Fruit fly (Drosophila melanogaster): ENCODE measurements around the gene CG3168.
A peak's percentile ranks its signal among the peaks of the same experiment; 100 is the strongest.

The CG3168 gene

dm6 chrX:6673637-6674487 is 65.9 kb downstream of the CG3168 start, which contains the start of the genes CG3198 and Mcm6 (continued):
- TF ChIP-seq CG6689 (GFP tag; IDR thresholded peaks at IDR 0.05), result 0 out of 2 replicates have a peak, but pooled peaks have one; percentile 16
- TF ChIP-seq CG6791 (GFP tag; IDR thresholded peaks at IDR 0.05; ENCODE audit: partially characterized antibody), result peak; percentile 61; the same call in 2 of the 3 replicates
- peak; percentile 32; the same call in 1 of the 2 replicates for TF ChIP-seq CG42726 (GFP tag; IDR thresholded peaks at IDR 0.05; ENCODE audit: partially characterized antibody)
- peak; percentile 29; the same call in 1 of the 2 replicates for TF ChIP-seq CG2129 (GFP tag; IDR thresholded peaks at IDR 0.05; ENCODE audit: partially characterized antibody)
- peak; percentile 71 for TF ChIP-seq unc-4 (GFP tag; IDR thresholded peaks at IDR 0.05; ENCODE audit: partially characterized antibody)
- peak; percentile 76 for TF ChIP-seq amos (GFP tag; IDR thresholded peaks at IDR 0.05; ENCODE audit: partially characterized antibody)
- TF ChIP-seq crp (GFP tag; optimal IDR thresholded peaks at IDR 0.05), result peak in 1 of 2 experiments; percentile 28
- peak; percentile 48 for TF ChIP-seq onecut (GFP tag; IDR thresholded peaks at IDR 0.05)
- no peak for TF ChIP-seq pros (GFP tag; optimal IDR thresholded peaks at IDR 0.05)
- 0 out of 3 replicates have a peak, but pooled peaks have one; percentile 39 for TF ChIP-seq CG14860 (GFP tag; IDR thresholded peaks at IDR 0.05; ENCODE audit: partially characterized antibody)
- TF ChIP-seq trem (tag; optimal IDR thresholded peaks at IDR 0.05), result peak; percentile 29
- TF ChIP-seq chif (GFP tag; optimal IDR thresholded peaks at IDR 0.05), result no peak
- peak; percentile 34 for TF ChIP-seq YL-1 (GFP tag; optimal IDR thresholded peaks at IDR 0.05)
- TF ChIP-seq CG30403 (GFP tag; optimal IDR thresholded peaks at IDR 0.05), result peak; percentile 11
- no peak for TF ChIP-seq PHDP (tag; optimal IDR thresholded peaks at IDR 0.05)
- TF ChIP-seq Doc3 (GFP tag; IDR thresholded peaks at IDR 0.05; ENCODE audit: partially characterized antibody), result peak; percentile 59
- peak; percentile 67 for TF ChIP-seq CG14710 (tag; optimal IDR thresholded peaks at IDR 0.05)
- peak; percentile 46 for TF ChIP-seq gfzf (GFP tag; optimal IDR thresholded peaks at IDR 0.05)
- peak; percentile 7 for TF ChIP-seq sug (tag; optimal IDR thresholded peaks at IDR 0.05)
- peak; percentile 61 for TF ChIP-seq bbx (GFP tag; IDR thresholded peaks at IDR 0.05; ENCODE audit: partially characterized antibody)
- TF ChIP-seq stwl (tag; optimal IDR thresholded peaks at IDR 0.05), result peak; percentile 37
- TF ChIP-seq gt (GFP tag; IDR thresholded peaks at IDR 0.05), result no peak
- peak; percentile 54; the same call in 1 of the 3 replicates for TF ChIP-seq CG7963 (GFP tag; IDR thresholded peaks at IDR 0.05; ENCODE audit: partially characterized antibody)
- peak; percentile 3 for TF ChIP-seq CG18262 (tag; optimal IDR thresholded peaks at IDR 0.05)
- no peak for TF ChIP-seq HLH54F (GFP tag; optimal IDR thresholded peaks at IDR 0.05)
- peak; percentile 65 for TF ChIP-seq row (GFP tag; IDR thresholded peaks at IDR 0.05)
- no peak for TF ChIP-seq NC2α (GFP tag; optimal IDR thresholded peaks at IDR 0.05)
- no peak for TF ChIP-seq CG8089 (GFP tag; optimal IDR thresholded peaks at IDR 0.05)
- no peak for TF ChIP-seq CG3726 (GFP tag; IDR thresholded peaks at IDR 0.05)
- peak; percentile 57 for TF ChIP-seq Med (GFP tag)
- TF ChIP-seq CG13424 (tag; optimal IDR thresholded peaks at IDR 0.05), result peak; percentile 7
- peak; percentile 65; the same call in 2 of the 3 replicates for TF ChIP-seq knrl (GFP tag; IDR thresholded peaks at IDR 0.05; ENCODE audit: partially characterized antibody)
- TF ChIP-seq sens (GFP tag), result peak; percentile 42
- no peak for TF ChIP-seq CG13296 (GFP tag; optimal IDR thresholded peaks at IDR 0.05)
- TF ChIP-seq CG4617 (GFP tag; optimal IDR thresholded peaks at IDR 0.05; ENCODE audit: borderline replicate concordance), result peak; percentile 4
- TF ChIP-seq CG16813 (GFP tag; IDR thresholded peaks at IDR 0.05; ENCODE audit: partially characterized antibody), result peak; percentile 54
- TF ChIP-seq tna (GFP tag; IDR thresholded peaks at IDR 0.05; ENCODE audit: partially characterized antibody), result 0 out of 2 replicates have a peak, but pooled peaks have one; percentile 42
- peak; percentile 3 for TF ChIP-seq Xbp1 (GFP tag; optimal IDR thresholded peaks at IDR 0.05)
- no peak for TF ChIP-seq Eip74EF (GFP tag; optimal IDR thresholded peaks at IDR 0.05)
- TF ChIP-seq inv (GFP tag; IDR thresholded peaks at IDR 0.05; ENCODE audit: partially characterized antibody), result peak; percentile 50; the same call in 1 of the 2 replicates
- TF ChIP-seq CG12391 (tag; optimal IDR thresholded peaks at IDR 0.05), result peak; percentile 29
- peak; percentile 44; the same call in 1 of the 2 replicates for TF ChIP-seq ato (GFP tag; IDR thresholded peaks at IDR 0.05; ENCODE audit: partially characterized antibody)
- TF ChIP-seq MBD-R2 (GFP tag; IDR thresholded peaks at IDR 0.05), result peak; percentile 43
- no peak for TF ChIP-seq CG6813 (GFP tag; optimal IDR thresholded peaks at IDR 0.05)
- peak; percentile 66 for TF ChIP-seq CG3847 (GFP tag; IDR thresholded peaks at IDR 0.05)

Data from whole organism, embryonic.